Fruit fly (Drosophila melanogaster): ENCODE data around the gene CG15892.

Gene CG15892

dm6 chrX:6278879-6279628, 15.1 kb downstream of the CG15892 start (continued):
- TF ChIP-seq CG1024 (GFP tag; IDR thresholded peaks at IDR 0.05) (peak; percentile 24; the same call in 1 of the 2 replicates), Ets97D (GFP tag; optimal IDR thresholded peaks at IDR 0.05) (no peak), Hr51 (GFP tag; optimal IDR thresholded peaks at IDR 0.05) (no peak), Hand (GFP tag; optimal IDR thresholded peaks at IDR 0.05) (no peak), grn (GFP tag; optimal IDR thresholded peaks at IDR 0.05) (no peak), Oaz (GFP tag; IDR thresholded peaks at IDR 0.05) (no peak), wdn (GFP tag; IDR thresholded peaks at IDR 0.05) (no peak), en (GFP tag; optimal IDR thresholded peaks at IDR 0.05) (no peak), CG17359 (tag; optimal IDR thresholded peaks at IDR 0.05) (peak; percentile 44), E2f2 (GFP tag; IDR thresholded peaks at IDR 0.05) (no peak), pita (GFP tag; optimal IDR thresholded peaks at IDR 0.05) (no peak), Dek (tag; optimal IDR thresholded peaks at IDR 0.05) (peak; percentile 11), ERR (GFP tag; optimal IDR thresholded peaks at IDR 0.05) (no peak), CG11085 (GFP tag; IDR thresholded peaks at IDR 0.05) (no peak), Hr39 (optimal IDR thresholded peaks at IDR 0.05) (no peak), CG14965 (GFP tag; optimal IDR thresholded peaks at IDR 0.05; ENCODE audit: borderline replicate concordance) (no peak), Doc3 (GFP tag; IDR thresholded peaks at IDR 0.05; ENCODE audit: partially characterized antibody) (no peak), crol (GFP tag; IDR thresholded peaks at IDR 0.05) (no peak), HLH3B (GFP tag; IDR thresholded peaks at IDR 0.05) (0 out of 2 replicates have a peak, but pooled peaks have one; percentile 16), peb (GFP tag; IDR thresholded peaks at IDR 0.05) (no peak), CTCF (GFP tag; optimal IDR thresholded peaks at IDR 0.05) (no peak), CG2120 (GFP tag; optimal IDR thresholded peaks at IDR 0.05) (no peak), otp (GFP tag; IDR thresholded peaks at IDR 0.05) (no peak), CG10959 (GFP tag; IDR thresholded peaks at IDR 0.05) (no peak), Stat92E (GFP tag; optimal IDR thresholded peaks at IDR 0.05) (peak in 1 of 3 experiments; percentile 57), crp (GFP tag; optimal IDR thresholded peaks at IDR 0.05) (peak in 1 of 2 experiments; percentile 75), CG15479 (GFP tag; optimal IDR thresholded peaks at IDR 0.05) (peak; percentile 56), trh (GFP tag; optimal IDR thresholded peaks at IDR 0.05) (no peak), H15 (GFP tag; IDR thresholded peaks at IDR 0.05) (no peak), amos (GFP tag; IDR thresholded peaks at IDR 0.05; ENCODE audit: partially characterized antibody) (peak; percentile 26; the same call in 1 of the 2 replicates), CG34224 (GFP tag; IDR thresholded peaks at IDR 0.05; ENCODE audit: partially characterized antibody) (0 out of 3 replicates have a peak, but pooled peaks have one; percentile 12), ab (GFP tag; optimal IDR thresholded peaks at IDR 0.05) (no peak), CG2202 (tag; optimal IDR thresholded peaks at IDR 0.05) (no peak), Side (GFP tag; optimal IDR thresholded peaks at IDR 0.05) (peak; percentile 36), gfzf (GFP tag; optimal IDR thresholded peaks at IDR 0.05) (peak; percentile 32), CG1792 (GFP tag; optimal IDR thresholded peaks at IDR 0.05) (no peak), CG10267 (tag; optimal IDR thresholded peaks at IDR 0.05) (peak; percentile 94), bigmax (GFP tag; optimal IDR thresholded peaks at IDR 0.05) (no peak), CG15269 (tag; optimal IDR thresholded peaks at IDR 0.05) (no peak), YL-1 (GFP tag; optimal IDR thresholded peaks at IDR 0.05) (peak; percentile 70), Ravus (GFP tag; IDR thresholded peaks at IDR 0.05) (no peak), kah (GFP tag; optimal IDR thresholded peaks at IDR 0.05) (peak; percentile 7), CG32767 (GFP tag; IDR thresholded peaks at IDR 0.05) (no peak), CG12155 (GFP tag; optimal IDR thresholded peaks at IDR 0.05) (no peak), schlank (tag; optimal IDR thresholded peaks at IDR 0.05) (no peak), CG11695 (GFP tag; IDR thresholded peaks at IDR 0.05) (no peak), Xbp1 (GFP tag; optimal IDR thresholded peaks at IDR 0.05) (no peak), sr (GFP tag; IDR thresholded peaks at IDR 0.05) (no peak), CG16813 (GFP tag; IDR thresholded peaks at IDR 0.05; ENCODE audit: partially characterized antibody) (no peak), sens-2 (GFP tag; IDR thresholded peaks at IDR 0.05) (no peak)
